Fruit fly (Drosophila melanogaster) whole organism, prepupa: ENCODE results near the gene SmB.
A peak's percentile ranks its signal among the peaks of the same experiment; 100 is the strongest.

Experiments
- Blimp-1 ChIP-seq: fragments of 200-800 bp; sonication (Bioruptor generic); optimal IDR thresholded peaks from 3 replicates; lab custom pipeline; 2017; ENCODE audit warnings: missing biosample characterization, missing genetic modification characterization, mild to moderate bottlenecking, moderate library complexity, missing genetic modification reagents
- CG10631 ChIP-seq: fragments of 200-800 bp; sonication (Bioruptor generic); optimal IDR thresholded peaks from 2 replicates; lab custom pipeline; 2016; ENCODE audit warnings: missing biosample characterization, missing genetic modification characterization
- CG10669 ChIP-seq: fragments of 200-800 bp; sonication (Bioruptor generic); optimal IDR thresholded peaks from 3 replicates; lab custom pipeline; 2018; ENCODE audit warnings: missing biosample characterization, mild to moderate bottlenecking, missing genetic modification characterization, moderate library complexity
- CG11294 ChIP-seq: fragments of 200-800 bp; sonication (Bioruptor generic); IDR thresholded peaks from 2 replicates; pipeline ENCODE4 v1.3.6; 2022; ENCODE audit warnings: missing biosample characterization, missing genetic modification characterization
- CG11762 ChIP-seq: fragments of 200-800 bp; sonication (Bioruptor generic); optimal IDR thresholded peaks from 3 replicates; lab custom pipeline; 2016; ENCODE audit warnings: missing biosample characterization, missing genetic modification characterization; ENCODE audit not compliant: insufficient read depth
- CG11902 ChIP-seq: fragments of 200-800 bp; sonication (Bioruptor generic); optimal IDR thresholded peaks from 3 replicates; lab custom pipeline; 2016; ENCODE audit warnings: missing biosample characterization, missing genetic modification characterization
- CG15336 ChIP-seq: fragments of 200-800 bp; sonication (Bioruptor generic); IDR thresholded peaks from 2 replicates; pipeline ENCODE4 v1.3.6; 2022; ENCODE audit warnings: missing biosample characterization, missing genetic modification characterization
- CG1621 ChIP-seq: fragments of 200-800 bp; sonication (Bioruptor generic); optimal IDR thresholded peaks from 3 replicates; lab custom pipeline; 2018; ENCODE audit warnings: missing biosample characterization, mild to moderate bottlenecking, missing genetic modification characterization
- CG16779 ChIP-seq: fragments of 200-800 bp; sonication (Bioruptor generic); optimal IDR thresholded peaks from 3 replicates; lab custom pipeline; 2017; ENCODE audit warnings: missing biosample characterization, mild to moderate bottlenecking, missing genetic modification characterization
- CG3032 ChIP-seq: fragments of 200-800 bp; optimal IDR thresholded peaks from 2 replicates; lab custom pipeline; 2019; ENCODE audit warnings: missing biosample characterization, mild to moderate bottlenecking, missing genetic modification characterization, moderate library complexity
- CG32006 ChIP-seq: fragments of 200-800 bp; sonication (Bioruptor generic); optimal IDR thresholded peaks from 3 replicates; lab custom pipeline; 2017; ENCODE audit warnings: missing biosample characterization, mild to moderate bottlenecking, missing genetic modification characterization
- CG3919 ChIP-seq: fragments of 200-800 bp; sonication (Bioruptor generic); optimal IDR thresholded peaks from 3 replicates; lab custom pipeline; 2016; ENCODE audit warnings: missing biosample characterization, missing genetic modification characterization
- CG4318 ChIP-seq: fragments of 200-800 bp; sonication (Bioruptor generic); optimal IDR thresholded peaks from 3 replicates; lab custom pipeline; 2017; ENCODE audit warnings: missing biosample characterization, mild to moderate bottlenecking, missing genetic modification characterization
- CG6163 ChIP-seq: fragments of 200-800 bp; sonication (Bioruptor generic); IDR thresholded peaks from 3 replicates; pipeline ENCODE4 v1.3.6; 2022; ENCODE audit warnings: missing biosample characterization, missing genetic modification characterization
- CG6276 ChIP-seq: fragments of 200-800 bp; sonication (Bioruptor generic); optimal IDR thresholded peaks from 2 replicates; lab custom pipeline; 2017; ENCODE audit warnings: missing biosample characterization, mild to moderate bottlenecking, missing genetic modification characterization
- CG6792 ChIP-seq: fragments of 200-800 bp; sonication (Bioruptor generic); optimal IDR thresholded peaks from 3 replicates; lab custom pipeline; 2016; ENCODE audit warnings: missing biosample characterization, missing genetic modification characterization
- CG6808 ChIP-seq: fragments of 200-800 bp; sonication (Bioruptor generic); optimal IDR thresholded peaks from 3 replicates; lab custom pipeline; 2017; ENCODE audit warnings: missing biosample characterization, missing genetic modification characterization, mild to moderate bottlenecking, moderate library complexity, missing genetic modification reagents
- CG6854 ChIP-seq: fragments of 200-800 bp; sonication (Bioruptor generic); optimal IDR thresholded peaks from 2 replicates; lab custom pipeline; 2017; ENCODE audit warnings: missing biosample characterization, mild to moderate bottlenecking, missing genetic modification characterization
- CG7368 ChIP-seq: fragments of 200-800 bp; sonication (Bioruptor generic); optimal IDR thresholded peaks from 3 replicates; lab custom pipeline; 2016; ENCODE audit warnings: missing biosample characterization, missing genetic modification characterization
- CG8319 ChIP-seq: fragments of 200-800 bp; sonication (Bioruptor generic); optimal IDR thresholded peaks from 3 replicates; lab custom pipeline; 2016; ENCODE audit warnings: missing biosample characterization, missing genetic modification characterization
- CG8632 ChIP-seq: fragments of 200-800 bp; sonication (Bioruptor generic); optimal IDR thresholded peaks from 3 replicates; lab custom pipeline; 2016; ENCODE audit warnings: missing biosample characterization, missing genetic modification characterization
- Eip75B ChIP-seq: fragments of 200-800 bp; sonication (Bioruptor generic); optimal IDR thresholded peaks from 3 replicates; lab custom pipeline; 2016; ENCODE audit warnings: missing biosample characterization, missing genetic modification characterization
- Eip78C ChIP-seq: fragments of 200-800 bp; sonication (Bioruptor generic); peaks from one replicate; lab custom pipeline; 2016; ENCODE audit warnings: missing biosample characterization, missing genetic modification characterization
- Eip93F ChIP-seq: fragments of 200-800 bp; sonication (Bioruptor generic); optimal IDR thresholded peaks from 2 replicates; lab custom pipeline; 2016; ENCODE audit warnings: missing biosample characterization, mild to moderate bottlenecking, missing genetic modification characterization
- Ets21C ChIP-seq: fragments of 200-800 bp; sonication (Bioruptor generic); optimal IDR thresholded peaks from 3 replicates; lab custom pipeline; 2016; ENCODE audit warnings: missing biosample characterization, missing genetic modification characterization
- Gug ChIP-seq: fragments of 200-800 bp; sonication (Bioruptor generic); IDR thresholded peaks from 2 replicates; pipeline ENCODE4 v1.3.6; 2022; ENCODE audit warnings: missing biosample characterization, missing genetic modification characterization
- Hr39 ChIP-seq: fragments of 200-800 bp; sonication (Bioruptor generic); optimal IDR thresholded peaks from 2 replicates; lab custom pipeline; 2016; ENCODE audit warnings: missing biosample characterization, missing genetic modification characterization
- Hr4 ChIP-seq: fragments of 200-800 bp; sonication (Bioruptor generic); optimal IDR thresholded peaks from 3 replicates; lab custom pipeline; 2016; ENCODE audit warnings: missing biosample characterization, missing genetic modification characterization
- Met ChIP-seq: fragments of 200-800 bp; sonication (Bioruptor generic); optimal IDR thresholded peaks from 3 replicates; lab custom pipeline; 2016; ENCODE audit warnings: missing biosample characterization, missing genetic modification characterization
- Smox ChIP-seq: fragments of 200-800 bp; sonication (Bioruptor generic); optimal IDR thresholded peaks from 3 replicates; lab custom pipeline; 2016; ENCODE audit warnings: missing biosample characterization, missing genetic modification characterization
- Sox102F ChIP-seq: fragments of 200-800 bp; sonication (Bioruptor generic); optimal IDR thresholded peaks from 2 replicates; lab custom pipeline; 2016; ENCODE audit warnings: missing biosample characterization, mild to moderate bottlenecking, missing genetic modification characterization
- Sox15 ChIP-seq: fragments of 200-800 bp; sonication (Bioruptor generic); optimal IDR thresholded peaks from 3 replicates; lab custom pipeline; 2016; ENCODE audit warnings: missing biosample characterization, missing genetic modification characterization
- achi ChIP-seq: fragments of 200-800 bp; sonication (Bioruptor generic); optimal IDR thresholded peaks from 3 replicates; lab custom pipeline; 2016; ENCODE audit warnings: missing biosample characterization, missing genetic modification characterization
- acj6 ChIP-seq: fragments of 200-800 bp; sonication (Bioruptor generic); optimal IDR thresholded peaks from 3 replicates; lab custom pipeline; 2016; ENCODE audit warnings: missing biosample characterization, missing genetic modification characterization
- cyc ChIP-seq: fragments of 200-800 bp; sonication (Bioruptor generic); optimal IDR thresholded peaks from 3 replicates; lab custom pipeline; 2016; ENCODE audit warnings: missing biosample characterization, missing genetic modification characterization
- dsx ChIP-seq: fragments of 200-800 bp; optimal IDR thresholded peaks from 3 replicates; lab custom pipeline; 2019; ENCODE audit warnings: missing biosample characterization, mild to moderate bottlenecking, missing genetic modification characterization, moderate library complexity; ENCODE audit not compliant: poor library complexity, severe bottlenecking
- eg ChIP-seq: fragments of 200-800 bp; sonication (Bioruptor generic); IDR thresholded peaks from 3 replicates; pipeline ENCODE4 v1.3.6; 2022; ENCODE audit warnings: missing biosample characterization, missing genetic modification characterization
- esn ChIP-seq: fragments of 200-800 bp; sonication (Bioruptor generic); optimal IDR thresholded peaks from 2 replicates; lab custom pipeline; 2016; ENCODE audit warnings: missing biosample characterization, mild to moderate bottlenecking, missing genetic modification characterization, moderate library complexity
- fd59A ChIP-seq: fragments of 200-800 bp; sonication (Bioruptor generic); optimal IDR thresholded peaks from 2 replicates; lab custom pipeline; 2017; ENCODE audit warnings: missing biosample characterization, mild to moderate bottlenecking, missing genetic modification characterization, missing genetic modification reagents
- fd85E ChIP-seq: fragments of 200-800 bp; sonication (Bioruptor generic); optimal IDR thresholded peaks from 3 replicates; lab custom pipeline; 2016; ENCODE audit warnings: missing biosample characterization, missing genetic modification characterization
- fkh ChIP-seq: fragments of 200-800 bp; sonication (Bioruptor generic); optimal IDR thresholded peaks from 3 replicates; lab custom pipeline; 2017; ENCODE audit warnings: missing biosample characterization, mild to moderate bottlenecking, missing genetic modification characterization, moderate library complexity
- net ChIP-seq: fragments of 200-800 bp; sonication (Bioruptor generic); optimal IDR thresholded peaks from 3 replicates; lab custom pipeline; 2016; ENCODE audit warnings: missing biosample characterization, missing genetic modification characterization
- pdm3 ChIP-seq: fragments of 200-800 bp; sonication (Bioruptor generic); optimal IDR thresholded peaks from 3 replicates; lab custom pipeline; 2016; ENCODE audit warnings: missing biosample characterization, missing genetic modification characterization
- salr ChIP-seq, 2 experiments: fragments of 200-800 bp; sonication (Bioruptor generic); optimal IDR thresholded peaks; 3 replicates each; lab custom pipeline; 2016 to 2018; ENCODE audit warnings: missing biosample characterization in 2 of 2, missing genetic modification characterization in 2 of 2, mild to moderate bottlenecking in 1 of 2
- ss ChIP-seq, 2 experiments: fragments of 200-800 bp; sonication (Bioruptor generic); optimal IDR thresholded peaks; 2 replicates in 1 of 2; 3 replicates in 1 of 2; lab custom pipeline; 2017 to 2018; ENCODE audit warnings: mild to moderate bottlenecking in 2 of 2, missing biosample characterization in 2 of 2, missing genetic modification characterization in 2 of 2, moderate library complexity in 1 of 2
- topi ChIP-seq: fragments of 200-800 bp; sonication (Bioruptor generic); optimal IDR thresholded peaks from 3 replicates; lab custom pipeline; 2016; ENCODE audit warnings: missing biosample characterization, missing genetic modification characterization
- vri ChIP-seq: fragments of 200-800 bp; sonication (Bioruptor generic); optimal IDR thresholded peaks from 3 replicates; lab custom pipeline; 2016; ENCODE audit warnings: missing biosample characterization, mild to moderate bottlenecking, missing genetic modification characterization

SmB gene

DNA sequence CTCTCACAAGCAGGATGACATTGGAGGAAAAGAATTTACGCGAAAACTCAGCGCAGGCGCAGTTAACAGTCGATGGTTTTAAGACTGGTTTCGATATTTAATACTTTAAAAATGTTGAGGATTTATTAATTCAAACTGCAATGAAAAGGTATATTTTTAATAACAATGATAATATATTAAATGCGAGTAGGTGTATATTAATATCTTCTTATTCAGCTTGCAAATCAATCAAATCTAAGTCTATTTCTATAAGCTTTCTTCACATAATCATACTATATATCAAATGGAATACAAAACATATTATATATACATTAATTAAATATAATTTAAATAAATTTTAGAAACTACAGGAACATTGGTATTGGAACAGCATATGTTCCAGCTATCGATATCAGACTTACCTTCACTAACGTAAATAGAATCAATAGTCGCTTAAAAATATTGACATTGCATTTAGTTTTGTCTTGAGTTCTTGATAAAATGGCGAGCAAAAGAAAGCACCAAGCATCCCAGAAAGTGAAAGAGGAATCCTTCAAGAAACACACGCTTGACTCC, 9.3 kb upstream of the SmB start, which contains the start of the genes TBC1D16 and holn1:
Gene TBC1D16 (minus strand): TSS at position 51 of the 555 bp plus-strand sequence.
Gene holn1 (plus strand): TSS at position 390 of the 555 bp plus-strand sequence.
- TF ChIP-seq fkh (GFP tag; lab: Kevin White, UChicago), result peak; percentile 96
- TF ChIP-seq Ets21C, result no peak
- TF ChIP-seq, all 60 proteins: peak for 1

DNA sequence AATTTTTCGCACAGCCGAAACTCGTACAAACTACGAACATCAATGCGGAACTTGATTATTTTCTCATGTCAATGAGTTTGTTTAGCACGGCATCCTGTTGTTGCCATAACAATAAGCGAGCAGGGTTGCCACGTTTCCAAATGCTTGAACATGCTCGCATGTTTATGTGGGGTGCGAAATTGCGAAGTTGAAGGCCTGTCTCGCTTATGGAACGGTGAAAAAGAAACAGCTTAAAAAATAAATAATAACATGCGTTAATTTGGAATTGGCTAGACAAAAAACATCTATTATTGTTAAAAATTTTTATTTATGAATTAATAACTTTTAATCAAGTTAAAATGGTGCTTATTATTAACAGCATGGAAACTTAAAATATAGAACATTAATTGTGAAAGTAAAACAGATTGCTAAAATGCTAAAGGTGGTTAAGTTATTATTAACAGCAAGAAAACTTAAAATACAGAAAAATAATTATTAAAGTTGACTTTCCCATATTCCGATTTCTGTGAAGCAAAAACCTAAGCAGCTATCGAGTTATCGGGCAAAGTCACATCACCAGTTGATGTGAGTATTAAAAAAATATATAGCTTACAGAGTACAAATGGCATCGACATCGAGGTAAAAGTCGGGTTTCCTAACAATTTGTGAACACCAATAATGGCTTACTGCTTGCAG, 4.5 kb upstream of the SmB start, which contains the start of the genes Bug22 and TfIIB:
Gene Bug22 (minus strand): TSS at position 117 of the 675 bp plus-strand sequence.
Gene TfIIB (plus strand): TSS at position 537 of the 675 bp plus-strand sequence.
- TF ChIP-seq CG6808 (GFP tag; lab: Kevin White, UChicago) (no peak), esn (GFP tag; lab: Kevin White, UChicago) (peak; percentile 82), ss (GFP tag; optimal IDR thresholded peaks at IDR 0.05; lab: Kevin White, UChicago) (no peak), Eip78C (GFP tag; lab: Kevin White, UChicago) (peak; percentile 91), topi (peak; percentile 69), Hr4 (GFP tag; lab: Kevin White, UChicago) (no peak), CG8319 (GFP tag; lab: Kevin White, UChicago) (peak; percentile 25), CG11762 (GFP tag; lab: Kevin White, UChicago) (no peak), cyc (GFP tag; lab: Kevin White, UChicago) (peak; percentile 78), net (GFP tag; lab: Kevin White, UChicago) (no peak), fkh (GFP tag; lab: Kevin White, UChicago) (peak; percentile 68), Sox102F (GFP tag; lab: Kevin White, UChicago) (no peak), CG16779 (no peak), vri (GFP tag; lab: Kevin White, UChicago) (no peak), CG6854 (GFP tag; lab: Kevin White, UChicago) (no peak), salr (GFP tag; optimal IDR thresholded peaks at IDR 0.05; lab: Kevin White, UChicago) (no peak), CG32006 (GFP tag; lab: Kevin White, UChicago) (no peak), Smox (no peak), CG6276 (GFP tag; lab: Kevin White, UChicago) (no peak), CG3032 (peak; percentile 59), Hr39 (GFP tag; lab: Kevin White, UChicago) (no peak), Ets21C (no peak), CG10631 (GFP tag; lab: Kevin White, UChicago) (no peak), CG11902 (GFP tag; lab: Kevin White, UChicago) (no peak), Met (no peak), eg (no peak; the same call in 2 of the 3 replicates), CG3919 (GFP tag; lab: Kevin White, UChicago) (no peak), Blimp-1 (GFP tag; lab: Kevin White, UChicago) (no peak), CG4318 (GFP tag; lab: Kevin White, UChicago) (no peak), CG10669 (no peak), acj6 (GFP tag; lab: Kevin White, UChicago) (peak; percentile 74), CG1621 (no peak), Eip75B (no peak), Eip93F (GFP tag; lab: Kevin White, UChicago) (no peak), CG11294 (GFP tag; lab: Robert Waterston, UW) (no peak), CG7368 (no peak), fd59A (GFP tag; lab: Kevin White, UChicago) (no peak), CG6792 (peak; percentile 57), fd85E (no peak), Gug (GFP tag; lab: Robert Waterston, UW) (no peak), CG8632 (no peak), Sox15 (GFP tag; lab: Kevin White, UChicago) (peak; percentile 41), CG6163 (GFP tag; lab: Robert Waterston, UW) (peak; percentile 71; the same call in 2 of the 3 replicates), pdm3 (no peak), dsx (GFP tag; lab: Kevin White, UChicago) (no peak), CG15336 (0 out of 2 replicates have a peak, but pooled peaks have one; percentile 30), achi (GFP tag; lab: Kevin White, UChicago) (no peak)
